Fruit fly (Drosophila melanogaster) whole organism, prepupa: ENCODE measurements around the gene CG12519.

ENCODE experiments used
- Blimp-1 ChIP-seq: fragments of 200-800 bp; sonication (Bioruptor generic); optimal IDR thresholded peaks from 3 replicates; lab custom pipeline; 2017; ENCODE audit warnings: missing biosample characterization, missing genetic modification characterization, mild to moderate bottlenecking, moderate library complexity, missing genetic modification reagents
- CG11294 ChIP-seq: fragments of 200-800 bp; sonication (Bioruptor generic); IDR thresholded peaks from 2 replicates; pipeline ENCODE4 v1.3.6; 2022; ENCODE audit warnings: missing biosample characterization, missing genetic modification characterization
- CG11902 ChIP-seq: fragments of 200-800 bp; sonication (Bioruptor generic); optimal IDR thresholded peaks from 3 replicates; lab custom pipeline; 2016; ENCODE audit warnings: missing biosample characterization, missing genetic modification characterization
- CG15336 ChIP-seq: fragments of 200-800 bp; sonication (Bioruptor generic); IDR thresholded peaks from 2 replicates; pipeline ENCODE4 v1.3.6; 2022; ENCODE audit warnings: missing biosample characterization, missing genetic modification characterization
- CG1621 ChIP-seq: fragments of 200-800 bp; sonication (Bioruptor generic); optimal IDR thresholded peaks from 3 replicates; lab custom pipeline; 2018; ENCODE audit warnings: missing biosample characterization, mild to moderate bottlenecking, missing genetic modification characterization
- CG31627 ChIP-seq: fragments of 200-800 bp; sonication (Bioruptor generic); optimal IDR thresholded peaks from 3 replicates; lab custom pipeline; 2016; ENCODE audit warnings: missing biosample characterization, missing genetic modification characterization
- CG32006 ChIP-seq: fragments of 200-800 bp; sonication (Bioruptor generic); optimal IDR thresholded peaks from 3 replicates; lab custom pipeline; 2017; ENCODE audit warnings: missing biosample characterization, mild to moderate bottlenecking, missing genetic modification characterization
- CG34406 ChIP-seq: fragments of 200-800 bp; sonication (Bioruptor generic); optimal IDR thresholded peaks from 3 replicates; lab custom pipeline; 2016; ENCODE audit warnings: missing biosample characterization, missing genetic modification characterization
- CG3919 ChIP-seq: fragments of 200-800 bp; sonication (Bioruptor generic); optimal IDR thresholded peaks from 3 replicates; lab custom pipeline; 2016; ENCODE audit warnings: missing biosample characterization, missing genetic modification characterization
- CG4318 ChIP-seq: fragments of 200-800 bp; sonication (Bioruptor generic); optimal IDR thresholded peaks from 3 replicates; lab custom pipeline; 2017; ENCODE audit warnings: missing biosample characterization, mild to moderate bottlenecking, missing genetic modification characterization
- CG6276 ChIP-seq: fragments of 200-800 bp; sonication (Bioruptor generic); optimal IDR thresholded peaks from 2 replicates; lab custom pipeline; 2017; ENCODE audit warnings: missing biosample characterization, mild to moderate bottlenecking, missing genetic modification characterization
- CG6792 ChIP-seq: fragments of 200-800 bp; sonication (Bioruptor generic); optimal IDR thresholded peaks from 3 replicates; lab custom pipeline; 2016; ENCODE audit warnings: missing biosample characterization, missing genetic modification characterization
- CG6808 ChIP-seq: fragments of 200-800 bp; sonication (Bioruptor generic); optimal IDR thresholded peaks from 3 replicates; lab custom pipeline; 2017; ENCODE audit warnings: missing biosample characterization, missing genetic modification characterization, mild to moderate bottlenecking, moderate library complexity, missing genetic modification reagents
- CG6854 ChIP-seq: fragments of 200-800 bp; sonication (Bioruptor generic); optimal IDR thresholded peaks from 2 replicates; lab custom pipeline; 2017; ENCODE audit warnings: missing biosample characterization, mild to moderate bottlenecking, missing genetic modification characterization
- CG7368 ChIP-seq: fragments of 200-800 bp; sonication (Bioruptor generic); optimal IDR thresholded peaks from 3 replicates; lab custom pipeline; 2016; ENCODE audit warnings: missing biosample characterization, missing genetic modification characterization
- CG8632 ChIP-seq: fragments of 200-800 bp; sonication (Bioruptor generic); optimal IDR thresholded peaks from 3 replicates; lab custom pipeline; 2016; ENCODE audit warnings: missing biosample characterization, missing genetic modification characterization
- CG9139 ChIP-seq: fragments of 200-800 bp; sonication (Bioruptor generic); optimal IDR thresholded peaks from 3 replicates; lab custom pipeline; 2017; ENCODE audit warnings: missing biosample characterization, mild to moderate bottlenecking, missing genetic modification characterization
- Eip75B ChIP-seq: fragments of 200-800 bp; sonication (Bioruptor generic); optimal IDR thresholded peaks from 3 replicates; lab custom pipeline; 2016; ENCODE audit warnings: missing biosample characterization, missing genetic modification characterization
- Eip78C ChIP-seq: fragments of 200-800 bp; sonication (Bioruptor generic); peaks from one replicate; lab custom pipeline; 2016; ENCODE audit warnings: missing biosample characterization, missing genetic modification characterization
- Ets21C ChIP-seq: fragments of 200-800 bp; sonication (Bioruptor generic); optimal IDR thresholded peaks from 3 replicates; lab custom pipeline; 2016; ENCODE audit warnings: missing biosample characterization, missing genetic modification characterization
- Ets96B ChIP-seq: fragments of 200-800 bp; optimal IDR thresholded peaks from 2 replicates; lab custom pipeline; 2019; ENCODE audit warnings: missing biosample characterization, mild to moderate bottlenecking, missing genetic modification characterization, moderate library complexity
- Hr38 ChIP-seq: sonication (Bioruptor generic); optimal IDR thresholded peaks from 2 replicates; lab custom pipeline; 2016; ENCODE audit warnings: missing biosample characterization, missing genetic modification characterization
- Hr4 ChIP-seq: fragments of 200-800 bp; sonication (Bioruptor generic); optimal IDR thresholded peaks from 3 replicates; lab custom pipeline; 2016; ENCODE audit warnings: missing biosample characterization, missing genetic modification characterization
- Met ChIP-seq: fragments of 200-800 bp; sonication (Bioruptor generic); optimal IDR thresholded peaks from 3 replicates; lab custom pipeline; 2016; ENCODE audit warnings: missing biosample characterization, missing genetic modification characterization
- Smox ChIP-seq: fragments of 200-800 bp; sonication (Bioruptor generic); optimal IDR thresholded peaks from 3 replicates; lab custom pipeline; 2016; ENCODE audit warnings: missing biosample characterization, missing genetic modification characterization
- Sox102F ChIP-seq: fragments of 200-800 bp; sonication (Bioruptor generic); optimal IDR thresholded peaks from 2 replicates; lab custom pipeline; 2016; ENCODE audit warnings: missing biosample characterization, mild to moderate bottlenecking, missing genetic modification characterization
- Sox14 ChIP-seq: fragments of 200-800 bp; sonication (Bioruptor generic); optimal IDR thresholded peaks from 3 replicates; lab custom pipeline; 2016; ENCODE audit warnings: missing biosample characterization, missing genetic modification characterization
- Sox15 ChIP-seq: fragments of 200-800 bp; sonication (Bioruptor generic); optimal IDR thresholded peaks from 3 replicates; lab custom pipeline; 2016; ENCODE audit warnings: missing biosample characterization, missing genetic modification characterization
- dac ChIP-seq: fragments of 200-800 bp; sonication (Bioruptor generic); optimal IDR thresholded peaks from 2 replicates; lab custom pipeline; 2017; ENCODE audit warnings: missing biosample characterization, mild to moderate bottlenecking, missing genetic modification characterization
- dsx ChIP-seq: fragments of 200-800 bp; optimal IDR thresholded peaks from 3 replicates; lab custom pipeline; 2019; ENCODE audit warnings: missing biosample characterization, mild to moderate bottlenecking, missing genetic modification characterization, moderate library complexity; ENCODE audit not compliant: poor library complexity, severe bottlenecking
- eg ChIP-seq: fragments of 200-800 bp; sonication (Bioruptor generic); IDR thresholded peaks from 3 replicates; pipeline ENCODE4 v1.3.6; 2022; ENCODE audit warnings: missing biosample characterization, missing genetic modification characterization
- fd85E ChIP-seq: fragments of 200-800 bp; sonication (Bioruptor generic); optimal IDR thresholded peaks from 3 replicates; lab custom pipeline; 2016; ENCODE audit warnings: missing biosample characterization, missing genetic modification characterization
- fkh ChIP-seq: fragments of 200-800 bp; sonication (Bioruptor generic); optimal IDR thresholded peaks from 3 replicates; lab custom pipeline; 2017; ENCODE audit warnings: missing biosample characterization, mild to moderate bottlenecking, missing genetic modification characterization, moderate library complexity
- lz ChIP-seq: fragments of 200-800 bp; sonication (Bioruptor generic); optimal IDR thresholded peaks from 3 replicates; lab custom pipeline; 2016; ENCODE audit warnings: missing biosample characterization, missing genetic modification characterization
- net ChIP-seq: fragments of 200-800 bp; sonication (Bioruptor generic); optimal IDR thresholded peaks from 3 replicates; lab custom pipeline; 2016; ENCODE audit warnings: missing biosample characterization, missing genetic modification characterization
- topi ChIP-seq: fragments of 200-800 bp; sonication (Bioruptor generic); optimal IDR thresholded peaks from 3 replicates; lab custom pipeline; 2016; ENCODE audit warnings: missing biosample characterization, missing genetic modification characterization
- vri ChIP-seq: fragments of 200-800 bp; sonication (Bioruptor generic); optimal IDR thresholded peaks from 3 replicates; lab custom pipeline; 2016; ENCODE audit warnings: missing biosample characterization, mild to moderate bottlenecking, missing genetic modification characterization

CG12519 gene

DNA sequence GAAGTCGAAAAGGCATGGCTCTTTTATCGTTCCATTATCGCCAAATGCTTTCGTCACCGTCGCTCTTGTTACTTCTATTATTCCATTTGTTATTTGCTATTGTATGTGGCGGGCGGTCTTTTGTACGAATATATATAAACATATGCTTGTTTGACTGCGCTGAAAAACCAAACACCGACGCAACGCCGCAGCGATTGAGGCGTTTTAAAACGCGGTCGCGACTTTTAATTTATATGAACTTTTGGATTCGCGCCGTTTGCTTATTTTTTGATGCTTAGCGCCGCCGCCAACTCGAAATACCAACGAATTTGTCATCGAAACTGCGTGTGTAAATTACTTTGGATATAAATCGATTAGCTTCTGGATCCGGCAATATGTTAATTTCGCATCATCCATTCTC, 24.8 kb downstream of the CG12519 start:
- TF ChIP-seq Ets21C (no peak), Hr4 (no peak), Blimp-1 (no peak), CG6276 (GFP tag; lab: Kevin White, UChicago) (no peak), CG31627 (GFP tag; lab: Kevin White, UChicago) (no peak), lz (GFP tag; lab: Kevin White, UChicago) (no peak), CG15336 (GFP tag; lab: Robert Waterston, UW) (no peak)

DNA sequence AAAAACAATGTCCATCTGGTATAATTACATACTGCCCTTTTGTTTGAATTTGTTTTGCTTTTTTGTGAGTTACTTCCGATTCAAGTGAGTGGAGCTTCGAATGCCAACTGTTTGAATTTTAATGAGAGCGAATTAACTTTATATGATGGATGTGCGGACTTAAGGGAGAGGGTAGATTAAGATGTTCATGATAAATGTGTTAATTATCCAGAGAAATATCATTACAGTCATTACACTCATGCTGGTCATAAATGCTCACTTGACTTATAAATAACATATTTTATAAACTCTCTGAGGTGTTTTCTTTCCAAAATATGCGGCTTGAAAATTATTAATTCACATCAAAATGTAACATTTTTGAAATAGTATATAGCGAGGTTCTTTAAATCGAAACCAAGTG, 25.3 kb downstream of the CG12519 start, which contains the start of gene CG9449:
TSS of gene CG9449 (minus strand) at position 101 of the 400 bp plus-strand sequence.
- TF ChIP-seq fkh (GFP tag; lab: Kevin White, UChicago) = peak; percentile 47
- TF ChIP-seq Eip78C (GFP tag; lab: Kevin White, UChicago) = no peak
- TF ChIP-seq, all 60 proteins: peak for 1

DNA sequence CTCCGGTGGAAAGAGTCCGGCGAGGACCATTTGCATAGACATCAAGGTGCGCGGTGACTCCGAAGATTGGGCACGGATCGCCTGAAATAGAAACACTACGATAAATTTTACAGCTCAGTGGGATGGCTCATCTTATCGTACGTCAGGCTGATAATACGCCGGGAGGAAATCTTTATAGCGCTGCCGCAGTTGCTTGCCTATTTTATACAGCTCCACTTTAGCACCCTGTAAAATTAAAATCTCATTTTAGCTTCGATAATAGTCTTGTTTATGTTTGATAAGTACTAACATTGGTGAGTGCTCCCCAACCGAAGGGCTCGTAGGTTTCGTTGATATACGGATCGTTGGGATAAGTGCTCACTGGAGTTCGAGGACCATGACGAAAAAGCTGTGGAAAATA, 27.0 kb downstream of the CG12519 start:
- no peak for TF ChIP-seq Ets21C
- peak; percentile 26 for TF ChIP-seq fkh (GFP tag; lab: Kevin White, UChicago)
- TF ChIP-seq CG6854 (GFP tag; lab: Kevin White, UChicago) = no peak

DNA sequence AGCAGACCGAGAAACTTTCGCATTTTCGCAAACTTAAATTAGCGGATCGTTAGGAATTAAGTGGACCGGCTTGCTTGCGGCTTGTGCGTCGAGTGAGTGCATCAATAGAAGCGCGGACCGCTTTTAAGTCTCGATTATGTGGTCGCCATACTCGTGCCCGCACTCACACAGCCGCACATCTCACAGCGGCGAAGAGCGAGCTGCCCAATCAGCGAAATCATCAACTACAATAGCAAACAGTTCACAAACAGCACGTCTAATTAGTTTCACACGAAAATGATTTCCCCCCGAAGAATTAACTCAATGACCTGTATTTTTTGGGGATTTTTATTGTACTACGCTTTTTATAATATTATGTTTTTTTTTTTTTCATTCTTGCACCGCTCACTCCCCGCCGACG, 28.4 kb downstream of the CG12519 start, which contains the start of gene CG9451:
TSS of gene CG9451 (minus strand) at position 101 of the 400 bp plus-strand sequence.
- no peak for TF ChIP-seq CG32006 (GFP tag; lab: Kevin White, UChicago)

- no peak for TF ChIP-seq CG1621 (tag; lab: Kevin White, UChicago)
- TF ChIP-seq Smox (GFP tag; lab: Kevin White, UChicago) = no peak
- no peak for TF ChIP-seq Ets96B
- TF ChIP-seq CG6808 (GFP tag; lab: Kevin White, UChicago) = no peak
- TF ChIP-seq Hr4 = no peak
- TF ChIP-seq Hr38 = no peak
- no peak for TF ChIP-seq Sox14 (GFP tag; lab: Kevin White, UChicago)
- no peak for TF ChIP-seq CG8632 (GFP tag; lab: Kevin White, UChicago)
- no peak for TF ChIP-seq CG7368 (GFP tag; lab: Kevin White, UChicago)
- no peak for TF ChIP-seq CG31627 (GFP tag; lab: Kevin White, UChicago)
- no peak for TF ChIP-seq Met
- no peak for TF ChIP-seq Eip78C (GFP tag; lab: Kevin White, UChicago)
- no peak for TF ChIP-seq CG3919 (GFP tag; lab: Kevin White, UChicago)
- TF ChIP-seq Sox15 = no peak
- no peak for TF ChIP-seq dsx (GFP tag; lab: Kevin White, UChicago)
- TF ChIP-seq CG11902 (GFP tag; lab: Kevin White, UChicago) = no peak
- no peak for TF ChIP-seq CG11294 (GFP tag; lab: Robert Waterston, UW)
- no peak for TF ChIP-seq eg (GFP tag; lab: Robert Waterston, UW)
- no peak for TF ChIP-seq net
- TF ChIP-seq CG34406 (GFP tag; lab: Kevin White, UChicago) = no peak
These were observed 31.5 kb downstream of the CG12519 start, which contains the start of gene CG9452 for dm6 chr3L:19503770-19504169. CG9452 (minus strand) TSS chr3L:19503870.

dm6 chr3L:19504719-19505118, 32.4 kb downstream of the CG12519 start:
- TF ChIP-seq dac = no peak
- no peak for TF ChIP-seq Sox15
- TF ChIP-seq CG4318 = no peak
- TF ChIP-seq Eip78C (GFP tag; lab: Kevin White, UChicago) = peak; percentile 38
- TF ChIP-seq Sox102F (GFP tag; lab: Kevin White, UChicago) = no peak
- TF ChIP-seq topi (GFP tag; lab: Kevin White, UChicago) = no peak
- peak; percentile 15 for TF ChIP-seq vri (GFP tag; lab: Kevin White, UChicago)
- no peak for TF ChIP-seq Blimp-1
- peak; percentile 78 for TF ChIP-seq fkh (GFP tag; lab: Kevin White, UChicago)
- TF ChIP-seq CG9139 (GFP tag; lab: Kevin White, UChicago) = no peak
- TF ChIP-seq dsx (GFP tag; lab: Kevin White, UChicago) = no peak
- no peak for TF ChIP-seq CG6276 (GFP tag; lab: Kevin White, UChicago)
- no peak for TF ChIP-seq Smox (GFP tag; lab: Kevin White, UChicago)
- no peak for TF ChIP-seq CG11902 (GFP tag; lab: Kevin White, UChicago)
- TF ChIP-seq Hr4 = no peak
- no peak for TF ChIP-seq Eip75B
- no peak for TF ChIP-seq Met
- no peak for TF ChIP-seq fd85E
- TF ChIP-seq CG6792 (GFP tag; lab: Kevin White, UChicago) = no peak
